Fruit fly (Drosophila melanogaster) whole organism, embryonic: Measurements from ENCODE around the gene Paics.

Experiments used
- Adf1 ChIP-seq: fragments of 200-800 bp; sonication (Bioruptor generic); IDR thresholded peaks from 2 replicates; pipeline ENCODE4 v1.3.6; 2022; ENCODE audit warnings: missing biosample characterization, missing genetic modification characterization
- Bteb2 ChIP-seq: fragments of 200-800 bp; sonication (Bioruptor generic); optimal IDR thresholded peaks from 2 replicates; lab custom pipeline; 2016; ENCODE audit warnings: missing biosample characterization, missing genetic modification characterization
- CG12299 ChIP-seq: fragments of 200-800 bp; sonication (Bioruptor generic); optimal IDR thresholded peaks from 2 replicates; lab custom pipeline; 2018; ENCODE audit warnings: missing biosample characterization, mild to moderate bottlenecking, missing genetic modification characterization
- CG14014 ChIP-seq: fragments of 200-800 bp; sonication (Bioruptor generic); IDR thresholded peaks from 2 replicates; pipeline ENCODE4 v1.3.6; 2022; ENCODE audit warnings: missing biosample characterization, missing genetic modification characterization
- CG15514 ChIP-seq: fragments of 200-800 bp; sonication (Bioruptor generic); optimal IDR thresholded peaks from 3 replicates; lab custom pipeline; 2017; ENCODE audit warnings: missing biosample characterization, missing genetic modification characterization, mild to moderate bottlenecking, moderate library complexity, missing genetic modification reagents
- CG15601 ChIP-seq: fragments of 200-800 bp; sonication (Bioruptor generic); optimal IDR thresholded peaks from 3 replicates; lab custom pipeline; 2019; ENCODE audit warnings: missing biosample characterization, mild to moderate bottlenecking, missing genetic modification characterization, moderate library complexity
- CG18599 ChIP-seq: fragments of 200-800 bp; sonication (Bioruptor generic); optimal IDR thresholded peaks from 3 replicates; lab custom pipeline; 2017; ENCODE audit warnings: missing biosample characterization, missing genetic modification characterization, mild to moderate bottlenecking, moderate library complexity, missing genetic modification reagents
- CG31224 ChIP-seq: fragments of 200-800 bp; sonication (Bioruptor generic); IDR thresholded peaks from 2 replicates; pipeline ENCODE4 v1.3.6; 2022; ENCODE audit warnings: missing biosample characterization, missing genetic modification characterization
- CG34422 ChIP-seq: fragments of 200-800 bp; sonication (Bioruptor generic); IDR thresholded peaks from 3 replicates; pipeline ENCODE4 v1.3.6; 2022; ENCODE audit warnings: missing biosample characterization, missing genetic modification characterization
- CG4854 ChIP-seq: fragments of 200-800 bp; sonication (Bioruptor generic); optimal IDR thresholded peaks from 2 replicates; lab custom pipeline; 2016; ENCODE audit warnings: missing biosample characterization, missing genetic modification characterization, inconsistent platforms
- CG5180 ChIP-seq: fragments of 200-800 bp; sonication (Bioruptor generic); optimal IDR thresholded peaks from 3 replicates; lab custom pipeline; 2017; ENCODE audit warnings: missing biosample characterization, missing genetic modification characterization, mild to moderate bottlenecking, moderate library complexity, missing genetic modification reagents
- CG7786 ChIP-seq: fragments of 200-800 bp; sonication (Bioruptor generic); optimal IDR thresholded peaks from 2 replicates; lab custom pipeline; 2016; ENCODE audit warnings: missing biosample characterization, missing genetic modification characterization
- CG7928 ChIP-seq: fragments of 200-800 bp; sonication (Bioruptor generic); optimal IDR thresholded peaks from 2 replicates; lab custom pipeline; 2017; ENCODE audit warnings: missing biosample characterization, mild to moderate bottlenecking, missing genetic modification characterization
- CG9817 ChIP-seq: fragments of 200-800 bp; sonication (Bioruptor generic); optimal IDR thresholded peaks from 2 replicates; lab custom pipeline; 2018; ENCODE audit warnings: missing biosample characterization, mild to moderate bottlenecking, missing genetic modification characterization, moderate library complexity
- Chrac-16 ChIP-seq: fragments of 200-800 bp; sonication (Bioruptor generic); optimal IDR thresholded peaks from 3 replicates; lab custom pipeline; 2016; ENCODE audit warnings: missing biosample characterization, missing genetic modification characterization
- CrebB ChIP-seq: fragments of 200-800 bp; sonication (Bioruptor generic); optimal IDR thresholded peaks from 3 replicates; lab custom pipeline; 2018; ENCODE audit warnings: missing biosample characterization, mild to moderate bottlenecking, missing genetic modification characterization
- Dref ChIP-seq: fragments of 200-800 bp; sonication (Bioruptor generic); IDR thresholded peaks from 2 replicates; pipeline ENCODE4 v1.3.6; 2022; ENCODE audit warnings: missing biosample characterization, missing genetic modification characterization
- Hey ChIP-seq: fragments of 200-800 bp; sonication (Bioruptor generic); optimal IDR thresholded peaks from 3 replicates; lab custom pipeline; 2018; ENCODE audit warnings: missing biosample characterization, mild to moderate bottlenecking, missing genetic modification characterization
- Optix ChIP-seq: fragments of 200-800 bp; sonication (Bioruptor generic); IDR thresholded peaks from 3 replicates; pipeline ENCODE4 v1.3.6; 2022; ENCODE audit warnings: missing biosample characterization, missing genetic modification characterization
- Ptx1 ChIP-seq: fragments of 200-800 bp; sonication (Bioruptor generic); IDR thresholded peaks from 2 replicates; pipeline ENCODE4 v1.3.6; 2022; ENCODE audit warnings: missing biosample characterization, missing genetic modification characterization
- abd-A ChIP-seq: fragments of 200-800 bp; sonication (Bioruptor generic); optimal IDR thresholded peaks from 3 replicates; lab custom pipeline; 2019; ENCODE audit warnings: missing biosample characterization, mild to moderate bottlenecking, missing genetic modification characterization, moderate library complexity
- ap ChIP-seq: fragments of 200-800 bp; sonication (Bioruptor generic); IDR thresholded peaks from 2 replicates; pipeline ENCODE4 v1.3.6; 2022; ENCODE audit warnings: missing biosample characterization, missing genetic modification characterization
- ash1 ChIP-seq: fragments of 200-800 bp; sonication (Bioruptor generic); optimal IDR thresholded peaks from 2 replicates; lab custom pipeline; 2018; ENCODE audit warnings: missing biosample characterization, mild to moderate bottlenecking, missing genetic modification characterization
- cg ChIP-seq: fragments of 200-800 bp; sonication (Bioruptor generic); optimal IDR thresholded peaks from 3 replicates; lab custom pipeline; 2019; ENCODE audit warnings: missing biosample characterization, mild to moderate bottlenecking, missing genetic modification characterization, moderate library complexity
- chif ChIP-seq, 2 experiments: fragments of 200-800 bp; sonication (Bioruptor generic); optimal IDR thresholded peaks; 3 replicates each; lab custom pipeline; 2016; ENCODE audit warnings: missing biosample characterization in 2 of 2, missing genetic modification characterization in 2 of 2
- chinmo ChIP-seq: fragments of 200-800 bp; sonication (Bioruptor generic); IDR thresholded peaks from 4 replicates; pipeline ENCODE4 v1.3.6; 2022; ENCODE audit warnings: missing biosample characterization, missing genetic modification characterization; ENCODE audit not compliant: partially characterized antibody
- corto ChIP-seq: fragments of 200-800 bp; sonication (Bioruptor generic); optimal IDR thresholded peaks from 2 replicates; lab custom pipeline; 2016; ENCODE audit warnings: missing biosample characterization, mild to moderate bottlenecking, missing genetic modification characterization, moderate library complexity
- crol ChIP-seq: fragments of 200-800 bp; sonication (Bioruptor generic); IDR thresholded peaks from 2 replicates; pipeline ENCODE4 v1.3.6; 2022; ENCODE audit warnings: missing biosample characterization, missing genetic modification characterization
- cwo ChIP-seq: fragments of 200-800 bp; sonication (Bioruptor generic); optimal IDR thresholded peaks from 3 replicates; lab custom pipeline; 2017; ENCODE audit warnings: missing biosample characterization, missing genetic modification characterization, mild to moderate bottlenecking, moderate library complexity, missing genetic modification reagents
- dati ChIP-seq: fragments of 200-800 bp; sonication (Bioruptor generic); IDR thresholded peaks from 2 replicates; pipeline ENCODE4 v1.3.6; 2022; ENCODE audit warnings: missing biosample characterization, missing genetic modification characterization
- emc ChIP-seq: fragments of 200-800 bp; sonication (Bioruptor generic); optimal IDR thresholded peaks from 2 replicates; lab custom pipeline; 2016; ENCODE audit warnings: missing biosample characterization, missing genetic modification characterization
- ewg ChIP-seq: fragments of 200-800 bp; sonication (Bioruptor generic); optimal IDR thresholded peaks from 3 replicates; lab custom pipeline; 2017; ENCODE audit warnings: mild to moderate bottlenecking, missing biosample characterization, missing genetic modification reagents, missing genetic modification characterization
- gcm ChIP-seq: fragments of 200-800 bp; sonication (Bioruptor generic); optimal IDR thresholded peaks from 2 replicates; lab custom pipeline; 2019; ENCODE audit warnings: missing biosample characterization, mild to moderate bottlenecking, missing genetic modification characterization, moderate library complexity
- gsb-n ChIP-seq: fragments of 200-800 bp; sonication (Bioruptor generic); optimal IDR thresholded peaks from 3 replicates; lab custom pipeline; 2018; ENCODE audit warnings: missing biosample characterization, mild to moderate bottlenecking, missing genetic modification characterization
- ham ChIP-seq: fragments of 200-800 bp; sonication (Bioruptor generic); IDR thresholded peaks from 2 replicates; pipeline ENCODE4 v1.3.6; 2022; ENCODE audit warnings: missing biosample characterization, missing genetic modification characterization
- hkb ChIP-seq, 2 experiments: fragments of 200-800 bp in 1 of 2; fragments of >200 bp in 1 of 2; sonication (Bioruptor generic) in 1 of 2; IDR thresholded peaks in 1 of 2; optimal IDR thresholded peaks in 1 of 2; 2 replicates each; pipeline versions ENCODE4 v1.3.6 to Lab custom; 2017 to 2022; ENCODE audit warnings: missing biosample characterization in 1 of 2, missing genetic modification characterization in 1 of 2
- mam ChIP-seq: fragments of 200-800 bp; sonication (Bioruptor generic); optimal IDR thresholded peaks from 3 replicates; lab custom pipeline; 2016; ENCODE audit warnings: missing biosample characterization, missing genetic modification characterization
- nerfin-2 ChIP-seq: fragments of 200-800 bp; sonication (Bioruptor generic); IDR thresholded peaks from 2 replicates; pipeline ENCODE4 v1.3.6; 2022; ENCODE audit warnings: missing biosample characterization, missing genetic modification characterization; ENCODE audit not compliant: partially characterized antibody
- nom ChIP-seq: fragments of 200-800 bp; sonication (Bioruptor generic); optimal IDR thresholded peaks from 2 replicates; lab custom pipeline; 2017; ENCODE audit warnings: missing biosample characterization, missing genetic modification characterization, mild to moderate bottlenecking, moderate library complexity, missing genetic modification reagents
- oc ChIP-seq: fragments of 200-800 bp; sonication (Bioruptor generic); optimal IDR thresholded peaks from 2 replicates; lab custom pipeline; 2018; ENCODE audit warnings: missing biosample characterization, mild to moderate bottlenecking, missing genetic modification characterization, moderate library complexity
- org-1 ChIP-seq: fragments of 200-800 bp; sonication (Bioruptor generic); optimal IDR thresholded peaks from 2 replicates; lab custom pipeline; 2017; ENCODE audit warnings: missing biosample characterization, missing genetic modification characterization
- pros ChIP-seq: fragments of 200-800 bp; sonication (Bioruptor generic); optimal IDR thresholded peaks from 3 replicates; lab custom pipeline; 2019; ENCODE audit warnings: missing biosample characterization, mild to moderate bottlenecking, missing genetic modification characterization, moderate library complexity
- run ChIP-seq: fragments of 200-800 bp; sonication (Bioruptor generic); optimal IDR thresholded peaks from 3 replicates; lab custom pipeline; 2018; ENCODE audit warnings: missing biosample characterization, mild to moderate bottlenecking, missing genetic modification characterization
- sug ChIP-seq: fragments of 200-800 bp; optimal IDR thresholded peaks from 2 replicates; lab custom pipeline; 2019; ENCODE audit warnings: missing biosample characterization, mild to moderate bottlenecking, missing genetic modification characterization, moderate library complexity
- toy ChIP-seq: fragments of 200-800 bp; sonication (Bioruptor generic); IDR thresholded peaks from 2 replicates; pipeline ENCODE4 v1.3.6; 2022; ENCODE audit warnings: missing biosample characterization, missing genetic modification characterization
- tup ChIP-seq: fragments of 200-800 bp; sonication (Bioruptor generic); optimal IDR thresholded peaks from 2 replicates; lab custom pipeline; 2016; ENCODE audit warnings: missing biosample characterization, mild to moderate bottlenecking, missing genetic modification characterization, moderate library complexity
- zen ChIP-seq: fragments of 200-800 bp; sonication (Bioruptor generic); optimal IDR thresholded peaks from 3 replicates; lab custom pipeline; 2018; ENCODE audit warnings: missing biosample characterization, mild to moderate bottlenecking, missing genetic modification characterization, moderate library complexity

The Paics gene

DNA sequence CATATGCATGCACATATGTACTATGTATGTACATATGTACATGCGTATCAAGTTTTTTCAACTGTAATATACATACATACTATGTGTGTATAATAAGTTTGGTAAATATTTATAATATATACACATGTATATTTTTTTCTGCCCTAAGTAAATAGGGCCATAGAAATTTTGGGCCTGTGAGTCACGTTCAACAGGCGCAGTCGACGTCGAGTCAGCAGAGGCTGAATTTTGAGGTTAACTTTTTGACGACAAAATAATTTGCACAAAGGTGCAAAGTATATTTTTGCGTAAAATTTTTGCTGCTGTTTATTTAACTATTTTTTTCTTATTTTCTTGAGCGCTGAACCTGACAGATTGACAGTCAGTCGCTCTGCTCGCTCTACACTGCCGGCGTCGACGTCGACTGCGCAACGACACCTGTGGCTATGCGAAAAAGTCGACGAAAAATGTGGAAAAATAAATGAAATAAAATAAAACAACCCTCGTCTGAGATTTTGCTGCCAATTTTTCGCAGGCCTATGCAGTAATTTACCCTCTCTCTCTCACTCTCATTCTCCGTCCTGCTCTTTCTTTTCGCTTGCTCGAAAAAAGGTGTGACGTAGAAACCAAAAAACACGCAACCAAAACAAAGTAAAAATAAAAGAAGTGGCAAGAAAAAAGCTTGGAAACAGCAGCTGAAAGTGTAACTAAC, 10.4 kb downstream of the Paics start (continued):
- TF ChIP-seq ap (GFP tag; lab: Robert Waterston, UW) (no peak), emc (GFP tag; lab: Kevin White, UChicago) (no peak), ewg (GFP tag; lab: Kevin White, UChicago) (no peak), run (tag; lab: Kevin White, UChicago) (no peak), org-1 (GFP tag; lab: Kevin White, UChicago) (no peak), gcm (no peak), nom (GFP tag; lab: Kevin White, UChicago) (peak; percentile 51), CG18599 (GFP tag; lab: Kevin White, UChicago) (no peak), nerfin-2 (no peak), hkb (optimal IDR thresholded peaks at IDR 0.05; lab: Kevin White, UChicago) (no peak), hkb (GFP tag; IDR thresholded peaks at IDR 0.05; lab: Robert Waterston, UW) (no peak), oc (tag; lab: Kevin White, UChicago) (no peak), mam (GFP tag; lab: Kevin White, UChicago) (no peak), Optix (no peak), gsb-n (no peak), toy (GFP tag; lab: Robert Waterston, UW) (no peak), tup (GFP tag; lab: Kevin White, UChicago) (no peak), CG14014 (GFP tag; lab: Robert Waterston, UW) (peak; percentile 6; the same call in 1 of the 2 replicates), corto (GFP tag; lab: Kevin White, UChicago) (peak; percentile 38), sug (tag; lab: Kevin White, UChicago) (no peak), CG4854 (GFP tag; lab: Kevin White, UChicago) (no peak), CG7786 (GFP tag; lab: Kevin White, UChicago) (no peak), cwo (GFP tag; lab: Kevin White, UChicago) (no peak), CG15601 (no peak), ham (no peak), CG12299 (tag; lab: Kevin White, UChicago) (no peak), CG7928 (GFP tag; lab: Kevin White, UChicago) (peak; percentile 19), zen (tag; lab: Kevin White, UChicago) (no peak), Chrac-16 (no peak), chif (GFP tag; optimal IDR thresholded peaks at IDR 0.05; lab: Kevin White, UChicago) (no peak), CG9817 (no peak), dati (no peak), CrebB (tag; lab: Kevin White, UChicago) (no peak), Bteb2 (GFP tag; lab: Kevin White, UChicago) (no peak), Dref (GFP tag; lab: Robert Waterston, UW) (no peak)
- TF ChIP-seq, all 482 proteins: peak for 32

DNA sequence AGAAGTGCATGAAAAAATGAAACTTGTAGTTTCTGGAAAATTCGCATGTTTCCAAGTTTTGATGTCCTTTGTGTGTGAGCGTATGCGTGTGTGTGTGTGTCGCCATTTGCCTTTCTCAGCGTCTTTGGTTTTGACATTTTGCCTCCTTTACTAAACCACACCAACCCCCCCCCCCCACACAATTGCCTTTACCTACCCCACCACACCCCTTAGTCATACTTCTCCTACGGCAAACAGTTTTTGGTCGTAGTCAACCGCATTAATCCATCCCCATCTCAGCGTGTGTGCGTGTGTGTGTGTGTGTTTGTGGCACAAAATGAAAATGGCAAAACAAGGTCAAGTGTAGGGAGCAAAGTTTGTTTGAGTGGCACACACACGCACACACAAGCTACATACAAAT, 11.4 kb downstream of the Paics start:
- TF ChIP-seq crol (GFP tag; lab: Robert Waterston, UW): peak; percentile 90
- TF ChIP-seq cg (GFP tag; lab: Kevin White, UChicago): peak; percentile 53
- 0 out of 2 replicates have a peak, but pooled peaks have one; percentile 5 for TF ChIP-seq CG31224 (GFP tag; lab: Robert Waterston, UW)
- no peak for TF ChIP-seq Hey (tag; lab: Kevin White, UChicago)
- TF ChIP-seq abd-A (tag; lab: Kevin White, UChicago): peak; percentile 71
- 0 out of 2 replicates have a peak, but pooled peaks have one; percentile 10 for TF ChIP-seq Ptx1 (GFP tag; lab: Robert Waterston, UW)
- no peak for TF ChIP-seq Adf1
- TF ChIP-seq CG34422 (GFP tag; lab: Robert Waterston, UW): no peak
- TF ChIP-seq CG5180 (GFP tag; lab: Kevin White, UChicago): peak; percentile 66
- TF ChIP-seq ash1 (GFP tag; lab: Kevin White, UChicago): peak; percentile 44
- peak; percentile 37 for TF ChIP-seq pros (GFP tag; lab: Kevin White, UChicago)
- TF ChIP-seq CG15514 (GFP tag; lab: Kevin White, UChicago): no peak
- TF ChIP-seq chinmo (GFP tag; lab: Robert Waterston, UW): 0 out of 4 replicates have a peak, but pooled peaks have one; percentile 61
